Worm (Caenorhabditis elegans): ENCODE data around the gene rpl-26.

Gene rpl-26

DNA sequence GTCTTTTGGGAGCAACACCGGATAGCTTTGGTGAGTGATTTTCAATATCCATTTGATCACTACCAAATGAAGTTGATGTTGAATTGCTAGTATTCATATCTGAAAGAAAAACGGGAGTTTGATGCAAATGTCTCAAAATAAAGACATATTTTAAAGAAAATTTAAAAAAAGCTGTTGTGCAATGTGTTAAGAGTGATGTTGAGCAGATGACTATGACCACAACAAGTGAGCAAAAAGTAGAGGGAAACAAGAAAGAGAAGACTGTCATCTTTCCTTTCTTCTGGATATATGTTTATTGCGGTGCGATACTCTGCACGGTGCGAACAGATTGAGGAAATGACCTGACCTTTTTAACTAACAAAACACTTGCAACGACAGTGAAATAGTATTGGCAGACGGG lies 20.8 kb downstream of the rpl-26 start, which contains the start of gene T22C8.4:
Gene T22C8.4 (minus strand): TSS at position 101 of the 400 bp plus-strand sequence.
- TF ChIP-seq med-1 (GFP tag; optimal IDR thresholded peaks at IDR 0.05; ENCODE audit: insufficient read depth) (no peak), klf-2 (GFP tag; conservative IDR thresholded peaks at IDR 0.05) (no peak), ref-1 (GFP tag; conservative IDR thresholded peaks at IDR 0.05) (no peak), ztf-29 (GFP tag; IDR thresholded peaks at IDR 0.05) (no peak), flt-1 (GFP tag; IDR thresholded peaks at IDR 0.05) (no peak), tab-1 (GFP tag; IDR thresholded peaks at IDR 0.05) (no peak), cog-1 (tag; optimal IDR thresholded peaks at IDR 0.05) (no peak), ztf-23 (GFP tag; IDR thresholded peaks at IDR 0.05) (no peak), T22C8.4 (GFP tag; IDR thresholded peaks at IDR 0.05) (no peak)

DNA sequence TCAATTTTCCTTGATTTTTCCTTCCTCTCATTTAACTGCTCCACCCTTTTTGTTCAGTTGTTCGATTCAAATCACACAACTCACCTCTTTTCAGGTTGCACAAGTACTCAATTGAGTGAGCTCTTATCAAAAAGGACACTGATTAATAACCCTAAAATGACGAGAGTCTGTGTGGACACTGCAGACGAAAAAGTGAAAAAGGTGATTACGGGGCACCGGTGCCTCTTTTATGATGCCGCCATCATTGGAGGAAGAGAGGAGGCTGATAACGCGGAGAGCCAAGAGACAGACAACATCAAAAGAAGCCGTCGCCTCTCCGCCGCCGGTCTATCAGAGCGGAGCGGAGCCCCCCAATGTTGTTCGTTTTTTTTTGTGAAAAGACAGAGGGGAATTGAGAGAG lies 22.6 kb downstream of the rpl-26 start, which contains the start of gene sptf-2:
Gene sptf-2 (plus strand): TSS at position 297 of the 400 bp plus-strand sequence.
- TF ChIP-seq flt-1 (GFP tag; IDR thresholded peaks at IDR 0.05) (no peak), cog-1 (tag; optimal IDR thresholded peaks at IDR 0.05) (no peak), ztf-29 (GFP tag; IDR thresholded peaks at IDR 0.05) (no peak), ztf-23 (GFP tag; IDR thresholded peaks at IDR 0.05) (no peak), tab-1 (GFP tag; IDR thresholded peaks at IDR 0.05) (no peak), T22C8.4 (GFP tag; IDR thresholded peaks at IDR 0.05) (no peak), med-1 (GFP tag; optimal IDR thresholded peaks at IDR 0.05; ENCODE audit: insufficient read depth) (no peak), klf-2 (GFP tag; conservative IDR thresholded peaks at IDR 0.05) (no peak), ref-1 (GFP tag; conservative IDR thresholded peaks at IDR 0.05) (no peak)

DNA sequence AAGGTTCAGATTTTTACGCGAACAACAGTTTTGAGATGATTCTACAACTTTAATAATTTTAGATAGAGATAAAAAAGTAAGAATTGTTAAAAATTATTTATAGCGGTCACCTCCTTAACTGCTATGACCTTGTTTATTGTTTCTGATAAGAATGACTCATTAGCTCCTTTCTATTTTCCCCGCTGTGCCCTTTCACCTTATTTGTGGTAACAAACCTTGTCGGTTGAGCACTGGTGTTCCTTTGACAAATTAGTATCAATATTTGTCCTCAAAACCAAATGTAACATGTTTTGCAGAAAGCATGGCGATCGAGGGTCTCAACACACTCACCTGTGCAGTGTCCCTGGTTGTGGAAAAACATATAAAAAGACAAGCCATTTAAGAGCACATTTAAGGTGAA lies 24.0 kb downstream of the rpl-26 start:
- TF ChIP-seq cog-1 (tag; optimal IDR thresholded peaks at IDR 0.05) (no peak), flt-1 (GFP tag; IDR thresholded peaks at IDR 0.05) (no peak), tab-1 (GFP tag; IDR thresholded peaks at IDR 0.05) (no peak), klf-2 (GFP tag; conservative IDR thresholded peaks at IDR 0.05) (no peak), med-1 (GFP tag; optimal IDR thresholded peaks at IDR 0.05; ENCODE audit: insufficient read depth) (no peak), T22C8.4 (GFP tag; IDR thresholded peaks at IDR 0.05) (no peak), ztf-23 (GFP tag; IDR thresholded peaks at IDR 0.05) (no peak), ref-1 (GFP tag; conservative IDR thresholded peaks at IDR 0.05) (no peak), ztf-29 (GFP tag; IDR thresholded peaks at IDR 0.05) (no peak)

DNA sequence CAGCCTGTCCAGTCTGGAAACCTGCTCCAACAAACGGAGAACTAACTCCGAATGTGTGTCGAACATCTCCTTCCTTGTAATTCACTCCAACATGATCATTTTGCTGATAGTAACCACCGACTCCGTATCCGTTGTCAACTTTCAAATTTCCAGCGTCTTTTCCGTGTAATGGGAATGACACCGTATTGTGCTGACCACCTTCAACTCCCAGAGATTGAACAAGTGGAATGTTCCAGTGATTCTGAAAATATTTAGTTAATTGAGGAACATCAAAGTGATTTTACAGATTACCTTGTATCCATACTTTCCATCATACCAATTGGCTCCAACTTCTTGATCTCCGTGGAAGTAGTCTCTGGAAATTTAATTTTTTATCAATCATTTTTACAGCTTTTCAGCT lies 25.3 kb downstream of the rpl-26 start:
- TF ChIP-seq ztf-23 (GFP tag; IDR thresholded peaks at IDR 0.05) (no peak), T22C8.4 (GFP tag; IDR thresholded peaks at IDR 0.05) (no peak), ztf-29 (GFP tag; IDR thresholded peaks at IDR 0.05) (no peak), med-1 (GFP tag; optimal IDR thresholded peaks at IDR 0.05; ENCODE audit: insufficient read depth) (no peak), flt-1 (GFP tag; IDR thresholded peaks at IDR 0.05) (no peak), ref-1 (GFP tag; conservative IDR thresholded peaks at IDR 0.05) (no peak)

DNA sequence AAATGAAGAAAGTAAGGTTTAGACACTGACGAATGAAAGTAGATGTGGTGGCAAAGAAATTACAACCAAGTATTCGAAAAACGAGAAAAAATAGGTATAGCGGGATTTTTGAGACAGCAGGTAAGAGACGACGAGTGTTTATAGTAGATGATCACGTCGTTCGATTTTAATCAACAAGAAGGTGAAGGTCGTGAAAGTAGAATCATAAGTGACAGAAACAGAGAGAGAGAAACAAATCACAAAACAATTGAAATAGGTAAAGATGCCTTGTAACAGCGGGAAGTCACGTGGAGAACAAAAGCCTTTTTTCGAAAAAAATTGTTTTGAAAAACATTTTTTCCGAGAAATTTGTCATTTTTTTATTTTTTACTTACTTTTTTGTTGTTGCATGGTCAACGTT lies 27.5 kb downstream of the rpl-26 start, which contains the start of gene T22C8.6:
Gene T22C8.6 (minus strand): TSS at position 194 of the 400 bp plus-strand sequence.
- TF ChIP-seq ztf-29 (GFP tag; IDR thresholded peaks at IDR 0.05) (no peak), T22C8.4 (GFP tag; IDR thresholded peaks at IDR 0.05) (no peak), flt-1 (GFP tag; IDR thresholded peaks at IDR 0.05) (no peak), cog-1 (tag; optimal IDR thresholded peaks at IDR 0.05) (no peak), klf-2 (GFP tag; conservative IDR thresholded peaks at IDR 0.05) (no peak), tab-1 (GFP tag; IDR thresholded peaks at IDR 0.05) (no peak), ref-1 (GFP tag; conservative IDR thresholded peaks at IDR 0.05) (no peak), ztf-23 (GFP tag; IDR thresholded peaks at IDR 0.05) (no peak), med-1 (GFP tag; optimal IDR thresholded peaks at IDR 0.05; ENCODE audit: insufficient read depth) (no peak)

DNA sequence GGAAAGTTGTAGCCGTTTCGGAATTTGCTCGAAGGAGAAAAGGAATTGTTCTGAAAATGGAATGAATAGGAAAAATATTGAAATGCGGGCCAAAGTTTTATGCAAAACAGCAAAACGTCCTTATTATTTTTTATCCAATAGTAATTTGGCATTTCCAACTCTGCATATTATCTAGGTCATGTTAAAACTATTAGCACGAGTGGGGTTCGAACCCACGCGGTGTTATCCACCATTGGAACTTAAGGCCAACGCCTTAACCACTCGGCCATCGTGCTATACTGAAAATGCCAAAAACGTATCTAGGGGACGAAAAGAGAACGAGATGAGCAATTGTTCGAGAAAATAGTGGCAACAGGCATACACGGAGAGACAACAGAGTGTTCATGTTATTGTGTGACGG lies 29.2 kb downstream of the rpl-26 start:
- no peak for TF ChIP-seq klf-2 (GFP tag; conservative IDR thresholded peaks at IDR 0.05)
- TF ChIP-seq ztf-29 (GFP tag; IDR thresholded peaks at IDR 0.05) = no peak
- TF ChIP-seq tab-1 (GFP tag; IDR thresholded peaks at IDR 0.05) = no peak

DNA sequence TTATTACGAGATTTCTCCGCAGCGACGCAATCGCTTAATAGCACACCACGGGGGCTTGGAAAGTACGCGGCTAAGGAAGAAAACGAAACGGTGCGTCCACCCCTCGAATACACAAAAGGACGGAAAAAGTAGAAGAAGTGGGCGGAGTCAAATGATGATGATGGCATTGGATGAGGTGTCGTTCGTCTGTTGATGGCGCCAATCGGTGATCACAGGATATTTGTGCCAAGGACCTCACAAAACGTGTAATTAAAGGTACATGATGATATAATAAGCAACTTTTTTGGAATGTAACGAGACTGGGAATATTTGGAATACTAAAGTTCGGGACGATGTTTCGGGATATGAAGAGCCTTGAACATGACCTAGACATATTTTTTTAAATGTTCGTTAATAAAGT lies 31.8 kb downstream of the rpl-26 start, which contains the start of gene cutl-12:
Gene cutl-12 (minus strand): TSS at position 101 of the 400 bp plus-strand sequence.
- TF ChIP-seq med-1 (GFP tag; optimal IDR thresholded peaks at IDR 0.05; ENCODE audit: insufficient read depth) = no peak
- no peak for TF ChIP-seq ztf-29 (GFP tag; IDR thresholded peaks at IDR 0.05)
- no peak for TF ChIP-seq ztf-23 (GFP tag; IDR thresholded peaks at IDR 0.05)
- TF ChIP-seq tab-1 (GFP tag; IDR thresholded peaks at IDR 0.05) = no peak
- TF ChIP-seq T22C8.4 (GFP tag; IDR thresholded peaks at IDR 0.05) = no peak
- TF ChIP-seq flt-1 (GFP tag; IDR thresholded peaks at IDR 0.05) = no peak
- TF ChIP-seq cog-1 (tag; optimal IDR thresholded peaks at IDR 0.05) = no peak
- no peak for TF ChIP-seq klf-2 (GFP tag; conservative IDR thresholded peaks at IDR 0.05)
- no peak for TF ChIP-seq ref-1 (GFP tag; conservative IDR thresholded peaks at IDR 0.05)

DNA sequence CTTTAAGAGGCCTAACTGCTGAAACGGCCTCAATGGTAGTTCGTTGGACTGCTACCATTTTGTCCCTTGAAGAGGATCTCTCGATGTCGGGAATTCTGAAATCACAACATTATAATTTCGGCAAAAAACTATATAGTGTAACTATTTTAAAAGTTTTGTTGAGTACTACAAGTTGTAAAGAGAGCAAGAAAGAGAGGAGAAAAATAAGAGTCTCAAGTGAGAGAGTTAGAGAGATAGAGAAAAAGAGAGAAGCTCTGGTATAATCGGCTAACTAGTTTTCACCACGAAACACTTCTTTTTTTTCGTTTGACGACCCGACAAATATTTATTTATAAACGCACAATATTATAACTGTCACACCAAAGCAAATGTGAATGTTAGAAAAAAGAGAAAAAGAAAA lies 35.0 kb downstream of the rpl-26 start, which contains the start of gene vab-9:
Gene vab-9 (minus strand): TSS at position 101 of the 400 bp plus-strand sequence.
- TF ChIP-seq ztf-23 (GFP tag; IDR thresholded peaks at IDR 0.05) (no peak), T22C8.4 (GFP tag; IDR thresholded peaks at IDR 0.05) (no peak), klf-2 (GFP tag; conservative IDR thresholded peaks at IDR 0.05) (no peak), cog-1 (tag; optimal IDR thresholded peaks at IDR 0.05) (no peak), ztf-29 (GFP tag; IDR thresholded peaks at IDR 0.05) (no peak), flt-1 (GFP tag; IDR thresholded peaks at IDR 0.05) (no peak), tab-1 (GFP tag; IDR thresholded peaks at IDR 0.05) (no peak), ref-1 (GFP tag; conservative IDR thresholded peaks at IDR 0.05) (no peak), med-1 (GFP tag; optimal IDR thresholded peaks at IDR 0.05; ENCODE audit: insufficient read depth) (no peak)

DNA sequence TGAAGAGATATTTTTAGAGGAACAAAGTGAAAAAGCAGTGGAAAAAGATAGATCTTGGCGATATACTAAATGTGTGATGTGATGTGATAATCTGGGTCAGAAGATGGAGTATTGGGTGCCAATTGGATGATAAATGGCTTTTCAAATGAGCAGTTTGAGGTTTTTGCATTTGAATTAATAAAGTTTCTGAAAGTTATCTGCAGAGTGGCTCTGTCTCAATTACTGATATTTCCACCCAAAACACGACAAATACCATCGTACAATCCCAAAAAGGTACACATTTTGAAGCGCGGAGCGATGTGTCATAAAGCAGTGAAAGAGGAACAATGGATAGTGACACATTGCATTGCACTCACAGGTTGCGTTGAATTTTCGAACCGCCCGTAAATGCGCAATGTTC lies 37.0 kb downstream of the rpl-26 start:
- TF ChIP-seq flt-1 (GFP tag; IDR thresholded peaks at IDR 0.05) = no peak
- no peak for TF ChIP-seq tab-1 (GFP tag; IDR thresholded peaks at IDR 0.05)
- TF ChIP-seq ztf-29 (GFP tag; IDR thresholded peaks at IDR 0.05) = no peak
- TF ChIP-seq ref-1 (GFP tag; conservative IDR thresholded peaks at IDR 0.05) = no peak
- TF ChIP-seq T22C8.4 (GFP tag; IDR thresholded peaks at IDR 0.05) = no peak
- TF ChIP-seq ztf-23 (GFP tag; IDR thresholded peaks at IDR 0.05) = 0 out of 2 replicates have a peak, but pooled peaks have one; percentile 20

DNA sequence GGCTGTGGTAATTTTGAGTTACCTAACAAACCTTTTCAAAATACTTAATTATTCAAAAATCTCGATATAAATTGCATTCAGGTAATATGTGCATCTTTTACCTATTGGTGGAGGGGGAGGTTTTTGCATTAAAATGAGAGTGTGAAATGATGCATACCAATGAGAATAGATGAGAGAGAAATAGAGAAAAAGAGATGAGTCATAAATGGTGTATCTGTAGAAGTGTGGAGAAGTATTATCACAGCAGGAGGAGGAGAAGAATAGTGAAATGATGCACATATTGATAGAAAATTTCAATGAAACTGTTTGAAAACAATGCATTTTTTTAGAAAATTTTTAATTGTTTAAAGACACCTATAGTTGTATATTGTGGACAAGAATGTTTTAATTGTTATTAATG lies 37.9 kb downstream of the rpl-26 start:
- no peak for TF ChIP-seq klf-2 (GFP tag; conservative IDR thresholded peaks at IDR 0.05)
